Fruit fly (Drosophila melanogaster) whole organism, embryonic: ENCODE data around the gene Ced-12.
A peak's percentile ranks its signal among the peaks of the same experiment; 100 is the strongest.

Experiments used
- Blimp-1 ChIP-seq: fragments of 200-800 bp; sonication (Bioruptor generic); optimal IDR thresholded peaks from 3 replicates; lab custom pipeline; 2018; ENCODE audit warnings: missing biosample characterization, missing genetic modification characterization, mild to moderate bottlenecking, moderate library complexity, missing genetic modification reagents
- CG1024 ChIP-seq: fragments of 200-800 bp; sonication (Bioruptor generic); IDR thresholded peaks from 2 replicates; pipeline ENCODE4 v1.3.6; 2022; ENCODE audit warnings: missing biosample characterization, missing genetic modification characterization
- CG10654 ChIP-seq: fragments of 200-800 bp; sonication (Bioruptor generic); optimal IDR thresholded peaks from 2 replicates; lab custom pipeline; 2016; ENCODE audit warnings: missing biosample characterization, missing genetic modification characterization
- CG11085 ChIP-seq: fragments of 200-800 bp; sonication (Bioruptor generic); IDR thresholded peaks from 2 replicates; pipeline ENCODE4 v1.3.6; 2022; ENCODE audit warnings: missing biosample characterization, missing genetic modification characterization
- CG11398 ChIP-seq: fragments of 200-800 bp; sonication (Bioruptor generic); optimal IDR thresholded peaks from 2 replicates; lab custom pipeline; 2016; ENCODE audit warnings: missing biosample characterization, missing genetic modification characterization
- CG12219 ChIP-seq: fragments of 200-800 bp; sonication (Bioruptor generic); optimal IDR thresholded peaks from 3 replicates; lab custom pipeline; 2018; ENCODE audit warnings: missing biosample characterization, mild to moderate bottlenecking, missing genetic modification characterization
- CG14710 ChIP-seq: fragments of 200-800 bp; sonication (Bioruptor generic); optimal IDR thresholded peaks from 3 replicates; lab custom pipeline; 2019; ENCODE audit warnings: missing biosample characterization, mild to moderate bottlenecking, missing genetic modification characterization, moderate library complexity
- CG1603 ChIP-seq: fragments of 200-800 bp; sonication (Bioruptor generic); optimal IDR thresholded peaks from 2 replicates; lab custom pipeline; 2019; ENCODE audit warnings: missing biosample characterization, mild to moderate bottlenecking, missing genetic modification characterization, moderate library complexity
- CG1647 ChIP-seq: fragments of 200-800 bp; sonication (Bioruptor generic); optimal IDR thresholded peaks from 3 replicates; lab custom pipeline; 2016; ENCODE audit warnings: missing biosample characterization, missing genetic modification characterization
- CG17829 ChIP-seq: fragments of 200-800 bp; optimal IDR thresholded peaks from 2 replicates; lab custom pipeline; 2019; ENCODE audit warnings: missing biosample characterization, mild to moderate bottlenecking, missing genetic modification characterization, moderate library complexity
- CG1792 ChIP-seq: fragments of 200-800 bp; sonication (Bioruptor generic); optimal IDR thresholded peaks from 2 replicates; lab custom pipeline; 2016; ENCODE audit warnings: missing biosample characterization, missing genetic modification characterization
- CG18619 ChIP-seq: fragments of 200-800 bp; sonication (Bioruptor generic); optimal IDR thresholded peaks from 3 replicates; lab custom pipeline; 2017; ENCODE audit warnings: missing biosample characterization, mild to moderate bottlenecking, missing genetic modification characterization
- CG2712 ChIP-seq: fragments of 200-800 bp; optimal IDR thresholded peaks from 3 replicates; lab custom pipeline; 2019; ENCODE audit warnings: missing biosample characterization, mild to moderate bottlenecking, missing genetic modification characterization, moderate library complexity
- CG32532 ChIP-seq: fragments of 200-800 bp; sonication (Bioruptor generic); IDR thresholded peaks from 2 replicates; pipeline ENCODE4 v1.3.6; 2022; ENCODE audit warnings: missing biosample characterization, missing genetic modification characterization
- CG32772 ChIP-seq: fragments of 200-800 bp; sonication (Bioruptor generic); IDR thresholded peaks from 2 replicates; pipeline ENCODE4 v1.3.6; 2022; ENCODE audit warnings: missing biosample characterization, missing genetic modification characterization
- CG33557 ChIP-seq: fragments of 200-800 bp; sonication (Bioruptor generic); optimal IDR thresholded peaks from 2 replicates; lab custom pipeline; 2019; ENCODE audit warnings: missing biosample characterization, mild to moderate bottlenecking, missing genetic modification characterization, moderate library complexity
- CG34422 ChIP-seq: fragments of 200-800 bp; sonication (Bioruptor generic); IDR thresholded peaks from 3 replicates; pipeline ENCODE4 v1.3.6; 2022; ENCODE audit warnings: missing biosample characterization, missing genetic modification characterization
- CG4328 ChIP-seq: fragments of 200-800 bp; sonication (Bioruptor generic); optimal IDR thresholded peaks from 3 replicates; lab custom pipeline; 2017; ENCODE audit warnings: missing biosample characterization, missing genetic modification reagents, missing genetic modification characterization
- CG5180 ChIP-seq: fragments of 200-800 bp; sonication (Bioruptor generic); optimal IDR thresholded peaks from 3 replicates; lab custom pipeline; 2017; ENCODE audit warnings: missing biosample characterization, missing genetic modification characterization, mild to moderate bottlenecking, moderate library complexity, missing genetic modification reagents
- CG6854 ChIP-seq: fragments of 200-800 bp; sonication (Bioruptor generic); optimal IDR thresholded peaks from 3 replicates; lab custom pipeline; 2017; ENCODE audit warnings: missing biosample characterization, mild to moderate bottlenecking, missing genetic modification characterization
- CG7928 ChIP-seq: fragments of 200-800 bp; sonication (Bioruptor generic); optimal IDR thresholded peaks from 2 replicates; lab custom pipeline; 2017; ENCODE audit warnings: missing biosample characterization, mild to moderate bottlenecking, missing genetic modification characterization
- CG7987 ChIP-seq: fragments of 200-800 bp; sonication (Bioruptor generic); optimal IDR thresholded peaks from 2 replicates; lab custom pipeline; 2018; ENCODE audit warnings: missing biosample characterization, mild to moderate bottlenecking, missing genetic modification characterization, moderate library complexity
- CG8388 ChIP-seq: fragments of 200-800 bp; sonication (Bioruptor generic); optimal IDR thresholded peaks from 2 replicates; lab custom pipeline; 2019; ENCODE audit warnings: missing biosample characterization, mild to moderate bottlenecking, missing genetic modification characterization, moderate library complexity
- CG9609 ChIP-seq: fragments of 200-800 bp; sonication (Bioruptor generic); optimal IDR thresholded peaks from 3 replicates; lab custom pipeline; 2016; ENCODE audit warnings: missing biosample characterization, missing genetic modification characterization
- CkIIα-i1 ChIP-seq: fragments of 200-800 bp; sonication (Bioruptor generic); IDR thresholded peaks from 2 replicates; pipeline ENCODE4 v1.3.6; 2022; ENCODE audit warnings: missing biosample characterization, missing genetic modification characterization
- CrebB ChIP-seq: fragments of 200-800 bp; sonication (Bioruptor generic); optimal IDR thresholded peaks from 3 replicates; lab custom pipeline; 2018; ENCODE audit warnings: missing biosample characterization, mild to moderate bottlenecking, missing genetic modification characterization
- Dip2 ChIP-seq: fragments of 200-800 bp; sonication (Bioruptor generic); IDR thresholded peaks from 2 replicates; pipeline ENCODE4 v1.3.6; 2022; ENCODE audit warnings: missing biosample characterization, missing genetic modification characterization
- Dll ChIP-seq: fragments of 200-800 bp; sonication (Bioruptor generic); IDR thresholded peaks from 4 replicates; pipeline ENCODE4 v1.3.6; 2022; ENCODE audit warnings: missing biosample characterization, missing genetic modification characterization; ENCODE audit not compliant: partially characterized antibody
- E2f2 ChIP-seq: fragments of 200-800 bp; sonication (Bioruptor generic); IDR thresholded peaks from 2 replicates; pipeline ENCODE4 v1.3.6; 2022; ENCODE audit warnings: missing biosample characterization, missing genetic modification characterization
- Fer2 ChIP-seq: fragments of 200-800 bp; sonication (Bioruptor generic); optimal IDR thresholded peaks from 2 replicates; lab custom pipeline; 2018; ENCODE audit warnings: missing biosample characterization, mild to moderate bottlenecking, missing genetic modification characterization, moderate library complexity
- GATAe ChIP-seq: fragments of 200-800 bp; sonication (Bioruptor generic); conservative IDR thresholded peaks from 2 replicates; pipeline ENCODE4 v1.3.6; 2022; ENCODE audit warnings: missing biosample characterization, missing genetic modification characterization
- HLH54F ChIP-seq: fragments of 200-800 bp; sonication (Bioruptor generic); optimal IDR thresholded peaks from 3 replicates; lab custom pipeline; 2016; ENCODE audit warnings: missing biosample characterization, missing genetic modification characterization
- Hr39 ChIP-seq: fragments of >200 bp; optimal IDR thresholded peaks from 2 replicates; lab custom pipeline; 2017
- Mad ChIP-seq: fragments of 200-800 bp; sonication (Bioruptor generic); optimal IDR thresholded peaks from 2 replicates; lab custom pipeline; 2016; ENCODE audit warnings: missing biosample characterization, missing genetic modification characterization
- Xbp1 ChIP-seq: fragments of 200-800 bp; sonication (Bioruptor generic); optimal IDR thresholded peaks from 3 replicates; lab custom pipeline; 2016; ENCODE audit warnings: missing biosample characterization, mild to moderate bottlenecking, missing genetic modification characterization
- az2 ChIP-seq: fragments of 200-800 bp; sonication (Bioruptor generic); optimal IDR thresholded peaks from 3 replicates; lab custom pipeline; 2016; ENCODE audit warnings: missing biosample characterization, missing genetic modification characterization
- bowl ChIP-seq: fragments of 200-800 bp; sonication (Bioruptor generic); IDR thresholded peaks from 2 replicates; pipeline ENCODE4 v1.3.6; 2022; ENCODE audit warnings: missing biosample characterization, missing genetic modification characterization
- bsh ChIP-seq, 2 experiments: fragments of 200-800 bp; sonication (Bioruptor generic); optimal IDR thresholded peaks; 2 replicates each; lab custom pipeline; 2017 to 2018; ENCODE audit warnings: mild to moderate bottlenecking in 2 of 2, missing biosample characterization in 2 of 2, missing genetic modification characterization in 2 of 2, moderate library complexity in 1 of 2
- cg ChIP-seq: fragments of 200-800 bp; sonication (Bioruptor generic); optimal IDR thresholded peaks from 3 replicates; lab custom pipeline; 2019; ENCODE audit warnings: missing biosample characterization, mild to moderate bottlenecking, missing genetic modification characterization, moderate library complexity
- crc ChIP-seq: fragments of 200-800 bp; sonication (Bioruptor generic); optimal IDR thresholded peaks from 2 replicates; lab custom pipeline; 2016; ENCODE audit warnings: missing biosample characterization, missing genetic modification characterization
- disco-r ChIP-seq: fragments of 200-800 bp; sonication (Bioruptor generic); optimal IDR thresholded peaks from 2 replicates; lab custom pipeline; 2016; ENCODE audit warnings: missing biosample characterization, missing genetic modification characterization
- dmrt99B ChIP-seq: fragments of 200-800 bp; sonication (Bioruptor generic); optimal IDR thresholded peaks from 2 replicates; lab custom pipeline; 2018; ENCODE audit warnings: missing biosample characterization, mild to moderate bottlenecking, missing genetic modification characterization, moderate library complexity
- fd102C ChIP-seq: fragments of 200-800 bp; sonication (Bioruptor generic); optimal IDR thresholded peaks from 2 replicates; lab custom pipeline; 2018; ENCODE audit warnings: missing biosample characterization, mild to moderate bottlenecking, missing genetic modification characterization, moderate library complexity
- gem ChIP-seq: fragments of 200-800 bp; sonication (Bioruptor generic); optimal IDR thresholded peaks from 2 replicates; lab custom pipeline; 2019; ENCODE audit warnings: missing biosample characterization, mild to moderate bottlenecking, missing genetic modification characterization, moderate library complexity
- knrl ChIP-seq: fragments of 200-800 bp; sonication (Bioruptor generic); IDR thresholded peaks from 3 replicates; pipeline ENCODE4 v1.3.6; 2022; ENCODE audit warnings: missing biosample characterization, missing genetic modification characterization; ENCODE audit not compliant: partially characterized antibody
- nmo ChIP-seq: fragments of 200-800 bp; sonication (Bioruptor generic); optimal IDR thresholded peaks from 2 replicates; lab custom pipeline; 2018; ENCODE audit warnings: missing biosample characterization, mild to moderate bottlenecking, missing genetic modification characterization, moderate library complexity
- nom ChIP-seq: fragments of 200-800 bp; sonication (Bioruptor generic); optimal IDR thresholded peaks from 2 replicates; lab custom pipeline; 2017; ENCODE audit warnings: missing biosample characterization, missing genetic modification characterization, mild to moderate bottlenecking, moderate library complexity, missing genetic modification reagents
- pum ChIP-seq: fragments of 200-800 bp; sonication (Bioruptor generic); optimal IDR thresholded peaks from 2 replicates; lab custom pipeline; 2016; ENCODE audit warnings: missing biosample characterization, missing genetic modification characterization
- ranshi ChIP-seq: fragments of 200-800 bp; sonication (Bioruptor generic); IDR thresholded peaks from 2 replicates; pipeline ENCODE4 v1.3.6; 2022; ENCODE audit warnings: missing biosample characterization, missing genetic modification characterization
- sens ChIP-seq: fragments of 200-800 bp; sonication (Bioruptor generic); peaks from one replicate; lab custom pipeline; 2016; ENCODE audit warnings: missing biosample characterization, missing genetic modification characterization
- seq ChIP-seq: fragments of 200-800 bp; sonication (Bioruptor generic); IDR thresholded peaks from 2 replicates; pipeline ENCODE4 v1.3.6; 2022; ENCODE audit warnings: missing biosample characterization, missing genetic modification characterization
- toy ChIP-seq: fragments of 200-800 bp; sonication (Bioruptor generic); IDR thresholded peaks from 2 replicates; pipeline ENCODE4 v1.3.6; 2022; ENCODE audit warnings: missing biosample characterization, missing genetic modification characterization

Gene Ced-12

dm6 chr2L:12115809-12116208, 18.2 kb downstream of the Ced-12 start (continued):
- TF ChIP-seq CG11085 = no peak
- TF ChIP-seq gem = peak; percentile 29
- TF ChIP-seq CG34422 (GFP tag; lab: Robert Waterston, UW) = no peak
- no peak for TF ChIP-seq E2f2 (GFP tag; lab: Robert Waterston, UW)
- no peak for TF ChIP-seq CG10654 (GFP tag; lab: Kevin White, UChicago)
- no peak for TF ChIP-seq Hr39 (lab: Kevin White, UChicago)
- no peak for TF ChIP-seq dmrt99B (tag; lab: Kevin White, UChicago)
- TF ChIP-seq CG1792 (GFP tag; lab: Kevin White, UChicago) = no peak
- TF ChIP-seq CG18619 (GFP tag; lab: Kevin White, UChicago) = no peak
- no peak for TF ChIP-seq Dip2 (GFP tag; lab: Robert Waterston, UW)
- TF ChIP-seq Dll (GFP tag; lab: Robert Waterston, UW) = no peak
- TF ChIP-seq pum (GFP tag; lab: Kevin White, UChicago) = no peak
- peak; percentile 21 for TF ChIP-seq nmo (GFP tag; lab: Kevin White, UChicago)
- no peak for TF ChIP-seq CG1647
- TF ChIP-seq HLH54F (GFP tag; lab: Kevin White, UChicago) = no peak
- TF ChIP-seq CG7928 (GFP tag; lab: Kevin White, UChicago) = no peak
- TF ChIP-seq cg (GFP tag; lab: Kevin White, UChicago) = no peak
- TF ChIP-seq nom = no peak
- TF ChIP-seq Mad = no peak
- TF ChIP-seq CG1024 (GFP tag; lab: Robert Waterston, UW) = no peak
- no peak for TF ChIP-seq Xbp1
- TF ChIP-seq CG1603 = no peak
- no peak for TF ChIP-seq disco-r
- peak; percentile 33 for TF ChIP-seq CG14710 (tag; lab: Kevin White, UChicago)
- no peak for TF ChIP-seq CkIIα-i1 (GFP tag; lab: Robert Waterston, UW)
- peak; percentile 37 for TF ChIP-seq Blimp-1
- TF ChIP-seq knrl (GFP tag; lab: Robert Waterston, UW) = no peak
- no peak for TF ChIP-seq ranshi
- TF ChIP-seq GATAe = no peak
- TF ChIP-seq crc (GFP tag; lab: Kevin White, UChicago) = no peak
- TF ChIP-seq CG6854 = no peak
- TF ChIP-seq CG17829 (tag; lab: Kevin White, UChicago) = peak; percentile 13
- TF ChIP-seq fd102C (GFP tag; lab: Kevin White, UChicago) = no peak
- no peak for TF ChIP-seq CG7987 (GFP tag; lab: Kevin White, UChicago)
- no peak for TF ChIP-seq toy (GFP tag; lab: Robert Waterston, UW)
- TF ChIP-seq bsh (GFP tag; optimal IDR thresholded peaks at IDR 0.05; lab: Kevin White, UChicago) = peak in 1 of 2 experiments; percentile 12
- TF ChIP-seq CG12219 = no peak
- no peak for TF ChIP-seq CG33557 (GFP tag; lab: Kevin White, UChicago)
- no peak for TF ChIP-seq CG11398 (GFP tag; lab: Kevin White, UChicago)
- no peak for TF ChIP-seq CG32772
- TF ChIP-seq CG5180 (GFP tag; lab: Kevin White, UChicago) = no peak
- TF ChIP-seq CG2712 = peak; percentile 61
- TF ChIP-seq CrebB = no peak
- TF ChIP-seq bowl (GFP tag; lab: Robert Waterston, UW) = no peak
- no peak for TF ChIP-seq az2 (GFP tag; lab: Kevin White, UChicago)
- no peak for TF ChIP-seq Fer2 (tag; lab: Kevin White, UChicago)
- no peak for TF ChIP-seq CG32532 (GFP tag; lab: Robert Waterston, UW)
- no peak for TF ChIP-seq sens
- TF ChIP-seq CG9609 (GFP tag; lab: Kevin White, UChicago) = no peak
- TF ChIP-seq seq = no peak
- TF ChIP-seq CG4328 (GFP tag; lab: Kevin White, UChicago) = no peak
- TF ChIP-seq CG8388 (GFP tag; lab: Kevin White, UChicago) = peak; percentile 0
